Worm (Caenorhabditis elegans) whole organism, young adult: ENCODE measurements around the gene math-42.

ENCODE experiments used
- efl-1 ChIP-seq: fragments of 150-350 bp; optimal IDR thresholded peaks from 2 replicates; lab custom pipeline; 2014; ENCODE audit warnings: missing biosample characterization, missing genetic modification reagents, missing genetic modification characterization
- egrh-3 ChIP-seq: fragments of 200-800 bp; sonication (Bioruptor generic); IDR thresholded peaks from 2 replicates; pipeline ENCODE4 v1.3.6; 2022; ENCODE audit warnings: missing genetic modification reagents, missing genetic modification characterization, missing compliant biosample characterization
- nhr-80 ChIP-seq: sonication (generic microtip); optimal IDR thresholded peaks from 2 replicates; lab custom pipeline; 2016; ENCODE audit warnings: missing genetic modification characterization, missing compliant biosample characterization
- ztf-25 ChIP-seq: fragments of 200-800 bp; sonication (Bioruptor generic); IDR thresholded peaks from 2 replicates; pipeline ENCODE4 v1.3.6; 2022; ENCODE audit warnings: missing genetic modification reagents, missing genetic modification characterization, missing compliant biosample characterization

- no peak for TF ChIP-seq ztf-25
- no peak for TF ChIP-seq nhr-80 (tag; lab: Kevin White, UChicago)
- TF ChIP-seq egrh-3: no peak
- TF ChIP-seq efl-1: no peak
Measured at ce11 chrII:2071429-2071828, 28.3 kb upstream of the math-42 start, which contains the start of gene F07E5.7.
